Worm (Caenorhabditis elegans) whole organism, L4 larva: ENCODE results near the gene xtr-1.

ENCODE experiments used
- daf-8 ChIP-seq: fragments of 200-800 bp; sonication (Bioruptor generic); IDR thresholded peaks from 2 replicates; pipeline ENCODE4 v1.3.6; 2022; ENCODE audit warnings: missing genetic modification characterization, missing compliant biosample characterization
- fkh-10 ChIP-seq: fragments of 150-350 bp; optimal IDR thresholded peaks from 2 replicates; lab custom pipeline; 2014; ENCODE audit warnings: missing biosample characterization, missing genetic modification reagents, missing genetic modification characterization
- fos-1 ChIP-seq: fragments of 150-350 bp; optimal IDR thresholded peaks from 2 replicates; lab custom pipeline; 2014; ENCODE audit warnings: missing biosample characterization, missing genetic modification characterization
- lir-3 ChIP-seq: sonication (generic microtip); optimal IDR thresholded peaks from 2 replicates; lab custom pipeline; 2016; ENCODE audit warnings: mild to moderate bottlenecking, missing genetic modification characterization, missing compliant biosample characterization
- mep-1 ChIP-seq: fragments of 150-350 bp; sonication (generic microtip); optimal IDR thresholded peaks from 3 replicates; lab custom pipeline; 2014; ENCODE audit warnings: missing biosample characterization, missing genetic modification characterization
- nhr-11 ChIP-seq: fragments of 150-350 bp; optimal IDR thresholded peaks from 2 replicates; lab custom pipeline; 2014; ENCODE audit warnings: missing biosample characterization, missing genetic modification characterization
- zag-1 ChIP-seq: fragments of 150-350 bp; optimal IDR thresholded peaks from 2 replicates; lab custom pipeline; 2014; ENCODE audit warnings: missing biosample characterization, missing genetic modification characterization
- ztf-7 ChIP-seq: fragments of 150-350 bp; optimal IDR thresholded peaks from 2 replicates; lab custom pipeline; 2014; ENCODE audit warnings: missing biosample characterization, missing genetic modification characterization

DNA sequence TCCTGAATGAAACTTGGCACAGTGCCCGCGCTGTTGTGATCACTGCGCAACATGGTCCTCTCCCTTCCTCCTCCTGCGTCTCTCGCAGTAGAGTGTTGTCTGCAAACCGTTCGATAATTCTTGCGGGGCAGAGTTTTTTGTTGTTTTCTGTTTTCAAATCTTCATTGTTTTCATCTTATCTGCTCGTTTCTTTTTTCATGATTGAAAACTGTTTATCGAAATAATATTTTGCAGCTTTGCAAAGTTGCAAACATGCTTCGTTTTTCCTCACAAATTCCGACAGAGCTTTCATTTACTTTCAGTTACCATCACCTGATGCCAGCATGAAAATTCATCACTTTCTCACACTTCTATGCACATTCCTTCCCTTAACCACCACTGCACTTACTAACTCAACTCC is 4.6 kb downstream of the xtr-1 start, which contains the start of gene mes-1:
- no peak for TF ChIP-seq mep-1
- TF ChIP-seq nhr-11 (tag; lab: Kevin White, UChicago), result no peak
- TF ChIP-seq lir-3 (tag; lab: Kevin White, UChicago), result no peak
- no peak for TF ChIP-seq fkh-10 (GFP tag; lab: Kevin White, UChicago)
- TF ChIP-seq ztf-7 (tag; lab: Kevin White, UChicago), result no peak
- no peak for TF ChIP-seq fos-1
- TF ChIP-seq zag-1 (tag; lab: Kevin White, UChicago), result no peak
- no peak for TF ChIP-seq daf-8 (GFP tag; lab: Robert Waterston, UW)
